Worm (Caenorhabditis elegans): ENCODE measurements around the gene nhr-239.
"Not testable (repeated sequence)": the region's sequence is repeated elsewhere in the genome, so short reads cannot be mapped to it uniquely, and the experiment has no call there.

DNA sequence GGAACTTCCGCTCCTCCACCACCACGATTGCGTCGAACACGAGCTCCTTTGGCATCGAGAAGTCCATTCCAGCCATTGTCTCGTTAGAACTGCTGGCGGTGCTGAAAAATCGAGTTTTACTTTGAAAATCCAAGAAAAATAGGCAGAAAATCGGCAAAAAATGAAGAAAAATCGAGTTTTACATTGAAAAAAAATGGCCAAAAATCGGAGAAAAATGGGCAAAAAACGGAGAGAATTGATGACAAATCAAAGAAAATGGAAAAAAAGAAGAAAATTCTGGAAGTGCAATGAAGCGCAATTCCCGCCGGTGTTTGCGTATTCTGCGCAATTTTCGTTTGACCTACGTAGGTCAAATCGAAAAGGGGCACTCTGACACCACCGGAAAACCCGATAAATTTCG, 2.4 kb downstream of the nhr-239 start, which contains the start of gene Y54F10AM.11:
- not testable (repeated sequence) for TF ChIP-seq zag-1 (tag; optimal IDR thresholded peaks at IDR 0.05); elt-1 (tag; optimal IDR thresholded peaks at IDR 0.05); R02D3.7 (tag; optimal IDR thresholded peaks at IDR 0.05); nhr-25 (tag; optimal IDR thresholded peaks at IDR 0.05); lsy-2 (tag; optimal IDR thresholded peaks at IDR 0.05); lin-13 (GFP tag; optimal IDR thresholded peaks at IDR 0.05); ztf-4 (tag; optimal IDR thresholded peaks at IDR 0.05); ama-1 (optimal IDR thresholded peaks at IDR 0.05); ztf-11 (tag; optimal IDR thresholded peaks at IDR 0.05); nhr-77 (tag; optimal IDR thresholded peaks at IDR 0.05); crh-2 (tag; optimal IDR thresholded peaks at IDR 0.05); snpc-4 (tag; optimal IDR thresholded peaks at IDR 0.05)

Measured in whole organism, L2 larva.